Fruit fly (Drosophila melanogaster) whole organism: ENCODE results near the gene dimm.

Source experiments
- CG8478 ChIP-seq: fragments of >200 bp; optimal IDR thresholded peaks from 2 replicates; lab custom pipeline; 2018; ENCODE audit warnings: inconsistent platforms
- Dll ChIP-seq: fragments of >200 bp; optimal IDR thresholded peaks from 2 replicates; lab custom pipeline; 2017
- EcR ChIP-seq, 2 experiments: fragments of >200 bp; optimal IDR thresholded peaks; 2 replicates each; lab custom pipeline; 2017; ENCODE audit warnings: missing biosample characterization in 2 of 2, missing genetic modification characterization in 2 of 2, missing genetic modification reagents in 2 of 2
- pan ChIP-seq: fragments of >200 bp; optimal IDR thresholded peaks from 2 replicates; lab custom pipeline; 2017
- psq ChIP-seq: fragments of >200 bp; optimal IDR thresholded peaks from 2 replicates; lab custom pipeline; 2017
- usp ChIP-seq: fragments of >200 bp; optimal IDR thresholded peaks from 2 replicates; lab custom pipeline; 2017; ENCODE audit warnings: missing biosample characterization, missing genetic modification characterization, mixed read lengths

dimm gene

DNA sequence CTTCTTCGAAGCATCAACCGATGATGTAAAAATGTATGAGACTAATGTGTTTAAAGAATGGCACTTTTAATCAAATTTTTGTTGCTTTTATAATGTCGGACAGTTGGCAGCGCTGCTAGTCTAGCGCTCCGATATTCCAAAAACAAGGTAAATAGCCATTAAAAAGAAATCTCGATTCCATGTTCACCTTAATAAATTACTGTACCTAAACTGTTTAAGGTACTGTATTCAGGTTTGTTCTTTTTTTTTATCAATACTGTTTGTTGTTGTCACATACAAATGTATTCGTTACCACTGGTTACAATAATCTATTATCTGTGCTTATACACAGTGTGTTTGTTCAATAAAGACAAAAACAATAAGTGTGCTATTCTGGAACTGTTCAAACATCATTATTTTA is 29.4 kb downstream of the dimm start, which contains the start of gene dtr:
Gene dtr, plus strand, starts transcription at position 301 of the 400 bp plus-strand sequence.
- TF ChIP-seq EcR (GFP tag; optimal IDR thresholded peaks at IDR 0.05; lab: Kevin White, UChicago) (no peak), CG8478 (no peak), usp (no peak), Dll (no peak), psq (no peak), pan (lab: Kevin White, UChicago) (no peak)

DNA sequence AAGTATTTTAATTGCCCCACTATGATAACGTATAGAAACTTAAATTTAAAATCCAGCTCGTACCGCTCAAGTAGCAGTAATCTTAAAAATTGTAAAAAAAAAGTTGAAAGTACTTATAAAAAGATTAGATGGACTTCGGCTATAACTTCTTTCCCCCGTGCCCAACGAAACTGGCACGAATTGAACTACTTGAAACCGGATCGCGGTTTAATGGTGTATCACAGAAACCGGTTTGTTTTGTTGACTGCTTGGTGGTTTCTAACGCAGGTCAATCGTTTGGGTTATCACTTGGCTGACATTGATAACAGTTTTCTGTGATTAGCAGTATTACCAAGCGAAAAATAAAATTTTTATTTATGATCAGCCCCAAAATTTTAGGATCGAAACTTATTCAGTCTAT is 35.7 kb downstream of the dimm start:
- no peak for TF ChIP-seq psq
- no peak for TF ChIP-seq EcR (GFP tag; optimal IDR thresholded peaks at IDR 0.05; lab: Kevin White, UChicago)
- TF ChIP-seq usp, result no peak
- no peak for TF ChIP-seq CG8478
- no peak for TF ChIP-seq Dll
- no peak for TF ChIP-seq pan (lab: Kevin White, UChicago)

DNA sequence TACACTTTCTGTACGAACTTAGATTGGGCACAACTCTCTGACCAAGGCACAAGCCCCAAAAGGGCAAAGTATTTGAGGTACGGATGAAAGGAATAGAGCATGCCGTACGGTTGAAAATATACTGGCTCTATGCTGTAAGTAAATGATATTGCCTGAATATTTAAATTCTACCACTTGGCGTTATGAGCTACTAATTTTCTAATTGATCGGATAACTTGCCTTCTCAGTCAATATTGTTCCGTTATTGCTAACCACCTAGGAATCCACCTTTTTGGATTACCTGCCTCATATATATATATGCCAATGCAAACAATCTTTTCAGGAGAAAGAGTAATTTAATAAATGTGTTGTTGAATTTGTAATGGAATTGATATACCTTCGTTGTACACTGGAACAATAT is 38.0 kb downstream of the dimm start, which contains the start of gene Gr39b:
Gene Gr39b, minus strand, starts transcription at position 101 of the 400 bp plus-strand sequence.
- TF ChIP-seq pan (lab: Kevin White, UChicago) (no peak), CG8478 (no peak), psq (no peak), EcR (GFP tag; optimal IDR thresholded peaks at IDR 0.05; lab: Kevin White, UChicago) (no peak), usp (no peak), Dll (no peak)

DNA sequence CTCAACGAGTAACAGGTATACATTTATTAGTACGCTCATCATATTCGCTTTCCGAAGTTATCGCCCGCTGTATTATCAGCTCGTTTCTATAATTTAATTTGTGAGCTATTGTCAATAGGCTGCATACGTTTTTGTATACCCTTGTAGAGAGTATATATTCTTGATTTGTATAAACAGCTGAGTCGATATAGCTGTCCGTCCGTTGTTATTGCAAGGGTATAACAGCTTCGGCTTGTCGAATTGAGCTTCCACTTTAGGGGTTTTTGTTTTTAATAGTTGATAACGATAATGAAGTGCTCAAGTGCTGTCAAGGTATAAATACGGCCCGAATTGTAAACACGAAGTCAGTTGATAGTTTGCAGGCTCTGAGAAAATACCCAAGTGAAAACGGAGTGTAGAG is 39.3 kb downstream of the dimm start, which contains the start of gene CG8665:
Gene CG8665, plus strand, starts transcription at position 342 of the 400 bp plus-strand sequence.
- TF ChIP-seq pan (lab: Kevin White, UChicago) (no peak), CG8478 (no peak), psq (no peak)

DNA sequence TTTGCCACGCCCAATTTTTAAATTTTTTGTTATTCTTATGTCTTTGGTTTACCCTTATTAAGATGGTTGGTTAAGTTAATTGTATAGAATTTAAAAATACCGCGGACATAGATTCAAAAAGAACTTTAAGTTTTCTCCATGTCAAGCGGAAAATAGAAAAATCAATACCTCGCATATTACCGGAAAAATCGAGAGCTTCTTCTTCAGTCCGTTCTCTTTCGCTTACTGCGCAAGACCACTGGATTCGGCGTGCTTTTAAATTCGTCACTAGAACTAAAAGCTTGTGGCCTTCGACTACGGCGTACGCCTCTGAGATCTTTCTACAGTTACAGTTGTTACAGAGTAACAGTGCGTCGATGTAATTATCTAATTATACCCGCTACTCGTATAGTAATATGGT is 46.4 kb downstream of the dimm start:
- TF ChIP-seq usp (no peak), psq (no peak), pan (lab: Kevin White, UChicago) (no peak), EcR (GFP tag; optimal IDR thresholded peaks at IDR 0.05; lab: Kevin White, UChicago) (no peak), Dll (no peak), CG8478 (no peak)

DNA sequence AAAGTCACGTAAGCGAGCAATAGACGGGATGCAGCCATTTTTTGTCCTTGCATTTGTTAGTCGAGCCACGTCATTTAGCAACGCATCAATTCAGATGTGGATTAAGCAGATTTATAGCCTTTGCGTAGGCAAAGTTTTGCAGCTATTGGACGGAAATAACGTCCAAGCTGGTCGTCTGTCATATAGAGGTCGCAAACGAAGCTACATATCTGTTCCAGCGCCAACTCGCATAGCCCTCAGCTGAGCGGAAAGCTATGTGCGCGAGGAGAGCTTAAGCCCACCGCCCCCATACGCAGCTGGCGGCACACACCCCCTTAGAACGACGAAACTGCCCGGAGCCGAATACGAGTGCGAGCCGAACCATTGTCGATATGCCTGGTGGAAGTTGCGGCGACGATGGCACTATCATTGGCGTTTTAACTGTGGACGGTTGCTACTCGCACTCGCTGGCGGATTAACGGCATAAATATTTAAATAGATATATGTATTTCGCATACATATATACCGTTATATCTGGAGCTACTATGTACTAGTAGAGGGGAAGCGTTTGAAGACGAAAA is 48.3 kb downstream of the dimm start, which contains the start of gene nrv3:
Gene nrv3, plus strand, starts transcription at position 211 of the 560 bp plus-strand sequence.
- TF ChIP-seq pan (lab: Kevin White, UChicago) (no peak), EcR (GFP tag; optimal IDR thresholded peaks at IDR 0.05; lab: Kevin White, UChicago) (no peak), usp (no peak)

DNA sequence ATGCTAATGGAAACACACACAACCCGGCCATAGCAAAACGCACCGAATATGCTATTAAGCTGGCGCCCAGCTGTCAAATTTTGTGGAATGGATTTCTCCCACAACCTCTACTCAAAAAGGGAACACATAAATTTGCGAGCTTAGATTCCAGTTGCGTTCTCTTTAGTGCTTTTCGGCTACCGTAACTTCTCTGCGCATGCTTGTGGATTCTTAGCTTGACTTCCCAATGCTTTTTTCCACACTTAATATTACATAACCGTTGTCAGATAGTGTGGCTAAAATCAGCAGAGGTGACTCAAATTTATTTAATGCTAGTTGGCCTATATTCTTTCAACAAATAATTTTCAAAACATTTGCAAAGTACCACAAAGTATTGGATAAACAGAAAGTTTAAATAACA is 49.8 kb downstream of the dimm start:
- no peak for TF ChIP-seq CG8478
- TF ChIP-seq EcR (GFP tag; optimal IDR thresholded peaks at IDR 0.05; lab: Kevin White, UChicago), result no peak
- TF ChIP-seq pan (lab: Kevin White, UChicago), result no peak
